Fruit fly (Drosophila melanogaster) ovary, adult (tissue): ENCODE measurements around the gene Alg2.

Source experiments
- CG17801 ChIP-seq: fragments of 200-800 bp; optimal IDR thresholded peaks from 2 replicates; lab custom pipeline; 2019; ENCODE audit warnings: missing biosample characterization, mild to moderate bottlenecking, missing genetic modification characterization, moderate library complexity; ENCODE audit not compliant: partially characterized antibody

Gene Alg2

DNA sequence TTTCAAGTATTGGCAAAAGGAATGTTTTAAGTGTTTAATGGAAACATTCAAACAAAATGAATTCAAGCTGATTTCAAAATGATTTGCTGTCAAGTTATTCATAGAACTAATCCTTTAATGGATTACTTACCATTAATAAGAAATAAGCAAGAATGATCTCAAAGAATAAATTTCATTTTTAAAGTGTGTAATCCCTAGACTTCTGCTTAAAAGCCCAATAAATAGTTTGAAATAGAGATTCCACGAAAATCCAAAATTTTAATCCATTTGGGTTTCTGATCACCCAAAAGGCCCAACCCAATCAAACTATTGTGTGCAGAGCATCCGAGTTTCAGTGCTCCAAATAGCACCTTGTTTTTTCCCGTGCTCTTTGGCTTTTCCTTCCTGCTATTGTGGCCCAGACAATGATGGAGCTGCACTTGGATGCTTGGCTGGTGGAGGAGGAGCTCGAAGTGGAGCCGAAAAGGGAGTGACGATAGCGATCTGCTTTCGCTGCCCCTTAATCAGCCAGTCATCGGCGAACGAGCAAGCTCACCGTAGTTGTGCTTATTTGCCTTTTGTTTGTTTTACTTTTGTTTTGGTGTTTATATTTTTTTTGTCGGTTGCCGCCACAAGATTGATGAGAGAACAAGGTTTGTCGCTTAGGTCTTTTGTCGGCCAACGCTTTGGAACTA lies 34.1 kb upstream of the Alg2 start:
- TF ChIP-seq CG17801 (GFP tag; lab: Kevin White, UChicago), result no peak

dm6 chr3L:3111127-3111526 lies 32.5 kb upstream of the Alg2 start, which contains the start of gene CG45066:
Gene CG45066 (minus strand): TSS chr3L:3111227.
- no peak for TF ChIP-seq CG17801 (GFP tag; lab: Kevin White, UChicago)

- TF ChIP-seq CG17801 (GFP tag; lab: Kevin White, UChicago), result no peak
These were observed 29.2 kb upstream of the Alg2 start, which contains the start of gene CG45067 for dm6 chr3L:3114367-3114766. Gene CG45067 (minus strand): TSS chr3L:3114467.

dm6 chr3L:3121769-3122432 lies 21.7 kb upstream of the Alg2 start:
- TF ChIP-seq CG17801 (GFP tag; lab: Kevin White, UChicago), result no peak

- TF ChIP-seq CG17801 (GFP tag; lab: Kevin White, UChicago), result no peak
These were observed 20.8 kb upstream of the Alg2 start for dm6 chr3L:3122688-3123316.

dm6 chr3L:3124519-3124918 lies 19.1 kb upstream of the Alg2 start:
- TF ChIP-seq CG17801 (GFP tag; lab: Kevin White, UChicago), result no peak

- TF ChIP-seq CG17801 (GFP tag; lab: Kevin White, UChicago), result no peak
These were observed 18.5 kb upstream of the Alg2 start for dm6 chr3L:3124939-3125648.

- TF ChIP-seq CG17801 (GFP tag; lab: Kevin White, UChicago), result no peak
These were observed 17.9 kb upstream of the Alg2 start for dm6 chr3L:3125649-3126130.

DNA sequence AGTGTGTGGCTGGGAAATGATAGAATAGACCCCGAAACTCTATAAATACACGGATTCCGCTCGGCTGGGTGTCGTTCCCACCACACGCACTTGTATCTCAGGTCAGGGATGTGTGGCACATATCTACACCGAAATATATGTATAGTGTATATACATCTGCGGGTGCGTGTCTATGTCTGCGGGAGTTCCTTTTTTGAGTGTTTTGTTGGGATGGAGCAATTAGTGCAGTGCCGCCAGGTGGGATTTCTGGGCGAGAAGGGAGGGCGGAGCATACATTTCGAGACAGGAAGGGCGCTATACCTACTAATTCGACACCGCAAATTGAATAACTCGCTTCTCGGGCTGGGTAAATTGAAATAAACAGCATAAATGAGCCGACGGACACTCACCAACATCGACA lies 17.1 kb upstream of the Alg2 start:
- no peak for TF ChIP-seq CG17801 (GFP tag; lab: Kevin White, UChicago)

DNA sequence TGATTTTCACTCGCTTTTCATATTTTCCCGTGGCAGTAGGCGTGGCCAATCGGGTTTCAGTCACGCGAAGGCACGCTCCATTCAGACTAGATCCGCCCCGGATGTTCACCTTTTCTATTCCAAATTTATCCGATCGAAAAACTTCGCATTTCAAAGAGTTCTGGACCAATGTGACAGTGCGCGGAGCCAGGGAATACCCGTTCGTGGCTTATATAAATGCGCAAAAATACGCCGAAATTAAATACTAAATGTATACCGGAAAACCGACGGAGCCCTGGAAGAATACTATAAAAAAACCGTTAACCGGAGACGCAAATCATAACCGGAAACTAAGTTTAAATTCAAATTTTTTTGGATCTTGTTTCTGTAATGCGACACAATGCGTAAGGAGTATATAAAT lies 16.1 kb upstream of the Alg2 start, which contains the start of gene promL:
promL (minus strand) TSS at position 181 of the 400 bp plus-strand sequence.
- TF ChIP-seq CG17801 (GFP tag; lab: Kevin White, UChicago), result peak; percentile 66

DNA sequence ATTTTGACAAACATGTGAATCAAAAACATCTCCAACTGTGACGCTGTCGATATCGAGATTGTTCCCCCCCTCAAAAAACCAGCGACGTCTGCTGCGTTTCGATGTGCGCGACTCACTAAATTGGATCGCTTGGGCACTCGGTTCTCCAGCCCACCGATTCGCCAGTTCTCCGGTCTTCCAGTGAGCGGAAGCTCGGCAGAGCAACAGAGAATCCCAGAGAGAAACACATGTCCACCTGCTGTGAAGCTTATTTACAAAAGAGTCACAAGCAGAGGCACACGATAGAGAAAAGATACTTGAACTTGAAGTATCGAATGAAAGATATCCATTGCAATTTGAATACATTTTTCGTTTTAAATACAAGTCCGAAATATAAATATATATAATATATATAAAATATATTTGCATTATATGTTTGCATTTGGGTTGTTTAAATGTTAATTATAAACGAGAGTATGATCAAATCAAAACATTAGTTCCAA lies 9.5 kb upstream of the Alg2 start:
- no peak for TF ChIP-seq CG17801 (GFP tag; lab: Kevin White, UChicago)

dm6 chr3L:3141411-3141810 lies 2.2 kb upstream of the Alg2 start:
- no peak for TF ChIP-seq CG17801 (GFP tag; lab: Kevin White, UChicago)

DNA sequence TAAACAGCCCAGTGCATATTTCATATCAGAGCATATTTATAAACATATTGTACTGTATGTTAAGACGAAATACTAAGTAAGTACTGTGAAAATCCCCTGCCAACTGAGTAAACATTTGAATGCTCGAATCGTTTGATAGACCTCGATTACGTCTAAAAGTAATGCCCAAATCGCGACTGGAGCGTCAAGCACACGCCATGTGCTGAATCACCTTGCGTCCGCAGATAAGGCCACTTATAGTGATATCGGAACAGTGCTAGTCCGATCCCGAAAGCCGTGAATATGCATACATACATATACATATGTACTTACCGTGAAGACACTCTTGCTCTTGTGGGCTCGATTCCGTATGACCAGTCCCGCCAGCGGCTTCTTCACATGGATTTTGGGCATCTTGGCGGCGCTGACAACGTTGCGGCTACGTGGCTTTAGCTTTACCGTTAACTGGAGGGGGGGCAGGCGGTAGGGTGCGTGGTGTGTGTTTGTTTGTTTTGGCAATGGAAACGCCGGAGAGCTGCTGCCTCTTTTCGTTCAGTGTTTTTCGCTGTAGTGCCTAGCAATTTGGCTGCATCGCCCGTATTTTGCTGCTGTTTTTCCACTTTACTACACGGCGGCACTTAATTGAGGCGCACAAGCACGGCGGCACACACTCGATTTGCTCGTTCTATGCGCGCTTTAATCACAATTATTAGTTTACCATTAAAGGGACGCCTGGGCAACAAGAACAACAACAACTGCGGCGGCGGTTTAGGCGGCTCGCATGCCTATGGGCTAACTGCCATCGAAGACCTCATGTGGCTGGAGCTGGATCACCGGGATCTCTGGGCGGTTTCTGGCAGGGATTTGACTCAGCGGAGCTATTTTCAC lies 859 bp upstream of the Alg2 start:
- no peak for TF ChIP-seq CG17801 (GFP tag; lab: Kevin White, UChicago)
